Comparison of ENCODE assay signal across 1 fruit fly cellular context in genomic region chrX:3555190-3555849, dm6.
A peak's percentile ranks its signal among the peaks of the same experiment; 100 is the strongest.
TF ChIP-seq lines count a peak whose summit lies in the region.

No protein-coding gene starts in this region.

TF ChIP-seq in whole organism, prepupa, 60 proteins besides CTCF, POLR2A, EP300 and RAD21 (continued from another document):
- TF ChIP-seq CG15336 (GFP tag; IDR thresholded peaks at IDR 0.05; lab: Robert Waterston, UW) (peak; percentile 47; the same call in 1 of the 2 replicates), CG16779 (tag; optimal IDR thresholded peaks at IDR 0.05; lab: Kevin White, UChicago) (no peak), fkh (GFP tag; optimal IDR thresholded peaks at IDR 0.05; lab: Kevin White, UChicago) (no peak), CG6163 (GFP tag; IDR thresholded peaks at IDR 0.05; lab: Robert Waterston, UW) (peak; percentile 66; the same call in 2 of the 3 replicates)
